Fruit fly (Drosophila melanogaster): ENCODE measurements around the gene CG18273.

- TF ChIP-seq EcR (GFP tag; optimal IDR thresholded peaks at IDR 0.05) (no peak), psq (optimal IDR thresholded peaks at IDR 0.05) (no peak)
Measured at dm6 chrX:463934-464333, 23.4 kb downstream of the CG18273 start.

All from whole organism.